Worm (Caenorhabditis elegans): ENCODE measurements around the gene B0454.6.

- TF ChIP-seq him-1 (tag; optimal IDR thresholded peaks at IDR 0.05) (no peak), dao-5 (tag; optimal IDR thresholded peaks at IDR 0.05) (no peak), W03F9.2 (tag; optimal IDR thresholded peaks at IDR 0.05) (no peak)
Measured at ce11 chrII:3067896-3068295, 35.3 kb downstream of the B0454.6 start.
